Worm (Caenorhabditis elegans): ENCODE data around the gene srd-26.

srd-26 gene

DNA sequence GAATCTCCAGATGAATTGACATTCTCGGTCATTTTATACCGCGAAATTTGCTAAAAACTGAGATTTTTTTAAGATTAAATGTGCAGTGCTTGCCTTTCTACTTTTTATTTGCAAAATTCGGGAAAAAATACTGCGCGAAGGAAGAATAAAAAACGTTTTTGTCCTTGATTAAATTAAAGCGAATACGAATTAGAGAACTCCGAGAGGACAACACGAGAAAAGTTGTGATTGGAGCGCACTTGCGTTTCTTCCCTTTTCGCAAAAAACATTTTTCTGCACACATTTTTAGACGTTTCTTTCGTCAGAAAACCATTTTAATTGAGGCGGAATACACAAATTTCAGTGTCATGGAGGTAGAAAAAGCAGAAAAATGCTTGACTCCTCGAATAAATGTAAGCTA lies 22.6 kb upstream of the srd-26 start, which contains the start of the genes trm-1 and ints-2 (continued):
- TF ChIP-seq lsy-12 (tag; optimal IDR thresholded peaks at IDR 0.05): no peak
- no peak for TF ChIP-seq mml-1 (tag; optimal IDR thresholded peaks at IDR 0.05)
- no peak for TF ChIP-seq nhr-76 (tag; optimal IDR thresholded peaks at IDR 0.05)
- TF ChIP-seq ztf-11 (tag; optimal IDR thresholded peaks at IDR 0.05): no peak
- peak; percentile 57 for TF ChIP-seq fkh-10 (GFP tag; optimal IDR thresholded peaks at IDR 0.05)
- TF ChIP-seq unc-62 (GFP tag; optimal IDR thresholded peaks at IDR 0.05): no peak
- no peak for TF ChIP-seq tbx-2 (tag; optimal IDR thresholded peaks at IDR 0.05)
- peak; percentile 36 for TF ChIP-seq pqm-1 (tag; optimal IDR thresholded peaks at IDR 0.05)
- no peak for TF ChIP-seq ceh-82 (tag; optimal IDR thresholded peaks at IDR 0.05)
- peak; percentile 32 for TF ChIP-seq jun-1 (tag; optimal IDR thresholded peaks at IDR 0.05)
- TF ChIP-seq snpc-4 (tag; optimal IDR thresholded peaks at IDR 0.05): no peak
- no peak for TF ChIP-seq eor-1 (tag; optimal IDR thresholded peaks at IDR 0.05)
- peak; percentile 62 for TF ChIP-seq hmg-11 (tag; optimal IDR thresholded peaks at IDR 0.05)
- no peak for TF ChIP-seq nhr-12 (tag; optimal IDR thresholded peaks at IDR 0.05)
- TF ChIP-seq egl-27 (tag; optimal IDR thresholded peaks at IDR 0.05): no peak
- TF ChIP-seq pha-4 (tag; optimal IDR thresholded peaks at IDR 0.05): peak; percentile 78

DNA sequence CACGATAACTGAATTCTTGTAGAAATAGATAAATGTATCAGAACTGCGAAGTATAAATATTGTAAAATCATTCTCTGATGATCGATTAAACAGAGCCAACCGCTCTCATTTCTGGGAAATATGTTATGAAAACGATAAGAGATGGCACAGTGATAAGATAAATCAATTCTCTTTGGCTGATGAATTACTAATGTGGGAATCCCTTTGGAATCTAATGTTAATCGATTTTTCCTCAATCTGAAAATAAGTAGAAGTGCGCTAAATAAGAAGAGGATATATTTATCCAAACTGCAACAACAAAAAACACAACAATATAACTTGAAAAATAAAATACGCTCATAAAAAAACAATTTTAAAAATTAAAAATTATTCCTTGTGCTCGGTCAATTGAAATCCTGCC lies 20.1 kb upstream of the srd-26 start, which contains the start of gene cest-2.3:
Gene cest-2.3 (minus strand): TSS at position 101 of the 400 bp plus-strand sequence.
- TF ChIP-seq aly-2 (tag; optimal IDR thresholded peaks at IDR 0.05): no peak
- no peak for TF ChIP-seq pha-4 (tag; optimal IDR thresholded peaks at IDR 0.05)

DNA sequence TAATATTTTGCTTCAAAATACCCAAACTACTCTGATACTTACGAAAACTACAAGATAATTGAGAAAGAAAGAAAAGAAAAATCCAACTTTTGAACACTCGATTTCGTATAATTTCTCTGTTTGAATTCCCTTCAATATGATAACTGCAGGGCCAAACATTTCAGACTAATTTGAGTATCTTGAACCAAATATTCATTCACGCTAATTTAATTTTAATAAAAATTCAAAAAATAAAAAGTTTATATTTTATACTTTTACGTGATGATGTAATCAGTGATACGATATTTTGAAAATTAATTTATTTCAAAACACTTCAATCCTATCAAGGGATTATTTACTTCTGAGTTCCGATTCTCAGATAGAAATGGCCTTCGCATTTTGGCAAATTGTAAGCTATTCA lies 17.1 kb upstream of the srd-26 start, which contains the start of gene ZC376.8:
Gene ZC376.8 (plus strand): TSS at position 301 of the 400 bp plus-strand sequence.
- TF ChIP-seq egl-27 (tag; optimal IDR thresholded peaks at IDR 0.05): no peak
- TF ChIP-seq nfya-1 (tag; optimal IDR thresholded peaks at IDR 0.05; ENCODE audit: insufficient read depth): no peak
- TF ChIP-seq lsy-12 (tag; optimal IDR thresholded peaks at IDR 0.05): no peak
- TF ChIP-seq nhr-23 (tag; optimal IDR thresholded peaks at IDR 0.05): no peak
- TF ChIP-seq mml-1 (tag; optimal IDR thresholded peaks at IDR 0.05): no peak

DNA sequence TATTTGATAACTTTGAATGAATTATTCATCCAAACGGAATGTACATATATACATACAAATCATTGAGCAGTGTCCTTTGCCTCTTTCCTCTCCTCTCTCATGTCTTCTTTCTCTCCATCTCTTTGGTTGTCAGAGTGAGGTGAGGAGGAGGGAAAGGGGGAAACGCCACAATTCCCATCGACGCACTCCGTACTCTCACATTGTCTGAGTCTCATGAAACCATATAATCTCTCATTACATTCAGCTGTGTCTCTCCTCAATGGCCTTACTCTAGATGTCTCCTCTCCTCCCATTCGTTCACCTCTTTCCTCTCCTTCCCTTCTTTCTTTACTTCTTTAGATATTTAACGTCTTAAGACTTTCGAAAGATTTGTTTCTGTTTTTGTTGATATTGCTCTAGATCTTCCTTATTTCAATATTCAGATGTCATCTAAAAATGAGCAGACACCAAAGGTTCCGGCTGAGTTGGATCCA lies 14.9 kb upstream of the srd-26 start, which contains the start of gene ceh-74:
Gene ceh-74 (plus strand): TSS at position 423 of the 473 bp plus-strand sequence.
- TF ChIP-seq R02D3.7 (tag; optimal IDR thresholded peaks at IDR 0.05) (no peak), ama-1 (optimal IDR thresholded peaks at IDR 0.05) (no peak), unc-39 (tag; optimal IDR thresholded peaks at IDR 0.05) (no peak), nhr-43 (tag; optimal IDR thresholded peaks at IDR 0.05; ENCODE audit: poor library complexity, severe bottlenecking) (peak; percentile 8), elt-1 (tag; optimal IDR thresholded peaks at IDR 0.05) (no peak), pha-4 (tag; optimal IDR thresholded peaks at IDR 0.05) (peak; percentile 26), nfya-1 (tag; optimal IDR thresholded peaks at IDR 0.05; ENCODE audit: insufficient read depth) (peak; percentile 21), lin-15B (tag; optimal IDR thresholded peaks at IDR 0.05) (peak; percentile 4)

DNA sequence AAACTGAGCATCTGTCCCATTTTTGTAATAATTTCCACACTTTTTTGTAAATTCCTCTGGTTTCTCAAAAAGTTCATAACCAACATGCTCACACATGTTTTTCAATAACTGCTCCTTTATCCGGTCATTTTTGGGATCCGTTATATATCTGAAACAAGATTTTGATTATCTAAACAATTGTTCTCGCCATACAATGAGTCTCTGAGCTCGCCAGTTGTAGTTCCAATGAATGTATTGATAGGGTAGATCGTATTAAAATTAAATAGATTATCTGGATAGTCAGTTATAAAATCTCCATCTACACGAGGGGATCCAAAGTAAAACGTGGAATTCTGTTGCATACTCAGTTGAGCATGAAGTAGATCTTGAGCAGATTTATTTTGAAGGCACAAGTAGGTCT lies 13.8 kb upstream of the srd-26 start:
- no peak for TF ChIP-seq lin-15B (tag; optimal IDR thresholded peaks at IDR 0.05)
- TF ChIP-seq nhr-237 (tag; optimal IDR thresholded peaks at IDR 0.05): no peak
- no peak for TF ChIP-seq tbx-2 (tag; optimal IDR thresholded peaks at IDR 0.05)
- no peak for TF ChIP-seq ztf-11 (tag; optimal IDR thresholded peaks at IDR 0.05)
- TF ChIP-seq snpc-4 (tag; optimal IDR thresholded peaks at IDR 0.05): no peak
- no peak for TF ChIP-seq pqm-1 (tag; optimal IDR thresholded peaks at IDR 0.05)
- TF ChIP-seq ceh-16 (tag; optimal IDR thresholded peaks at IDR 0.05): no peak
- TF ChIP-seq nhr-76 (tag; optimal IDR thresholded peaks at IDR 0.05): no peak
- no peak for TF ChIP-seq jun-1 (tag; optimal IDR thresholded peaks at IDR 0.05)
- TF ChIP-seq aly-2 (tag; optimal IDR thresholded peaks at IDR 0.05): no peak
- no peak for TF ChIP-seq nfya-1 (tag; optimal IDR thresholded peaks at IDR 0.05; ENCODE audit: insufficient read depth)
- no peak for TF ChIP-seq fos-1 (tag; optimal IDR thresholded peaks at IDR 0.05)
- TF ChIP-seq nhr-23 (tag; optimal IDR thresholded peaks at IDR 0.05): no peak
- TF ChIP-seq nhr-12 (tag; optimal IDR thresholded peaks at IDR 0.05): no peak
- no peak for TF ChIP-seq nhr-67 (tag; optimal IDR thresholded peaks at IDR 0.05)
- TF ChIP-seq mdl-1 (tag; optimal IDR thresholded peaks at IDR 0.05): no peak
- no peak for TF ChIP-seq pha-4 (tag; optimal IDR thresholded peaks at IDR 0.05)
- no peak for TF ChIP-seq fkh-2 (tag; optimal IDR thresholded peaks at IDR 0.05)
- TF ChIP-seq ceh-82 (tag; optimal IDR thresholded peaks at IDR 0.05): no peak
- no peak for TF ChIP-seq hmg-11 (tag; optimal IDR thresholded peaks at IDR 0.05)

DNA sequence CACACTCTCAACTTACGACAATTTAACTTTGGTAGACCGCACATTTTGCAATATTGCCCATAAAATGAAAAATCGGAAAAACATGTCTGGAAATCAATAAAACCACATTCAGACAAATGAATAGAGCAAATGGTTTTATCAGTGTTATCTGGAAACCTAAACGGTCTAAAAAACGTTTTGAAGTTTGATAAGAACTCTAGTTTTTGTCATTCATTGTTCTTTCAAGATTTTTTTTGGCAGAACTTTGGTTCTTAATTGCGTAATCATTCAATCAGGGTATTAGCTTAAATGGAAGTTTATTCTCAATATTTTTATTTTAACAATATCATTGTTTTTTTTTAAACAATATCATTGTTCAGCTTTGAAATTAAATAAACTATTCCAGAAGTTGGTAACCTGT lies 12.4 kb upstream of the srd-26 start, which contains the start of gene cest-2.2:
Gene cest-2.2 (minus strand): TSS at position 140 of the 400 bp plus-strand sequence.
- TF ChIP-seq elt-2 (tag; optimal IDR thresholded peaks at IDR 0.05): peak; percentile 77
- TF ChIP-seq nhr-76 (tag; optimal IDR thresholded peaks at IDR 0.05): peak; percentile 10
- no peak for TF ChIP-seq hmg-11 (tag; optimal IDR thresholded peaks at IDR 0.05)
